Fruit fly (Drosophila melanogaster) Kc167 (cell line): ENCODE measurements around the gene scrt.

Experiments used
- Myc ChIP-seq: fragments of >200 bp; optimal IDR thresholded peaks from 2 replicates; lab custom pipeline; 2017; ENCODE audit warnings: missing external identifiers
- Sin3A ChIP-seq: fragments of >200 bp; optimal IDR thresholded peaks from 2 replicates; lab custom pipeline; 2018; ENCODE audit warnings: missing external identifiers

dm6 chr3L:3935567-3936207 lies 48.0 kb upstream of the scrt start, which contains the start of gene Eip63F-1:
- TF ChIP-seq Sin3A (lab: Kevin White, UChicago), result no peak
- no peak for TF ChIP-seq Myc (lab: Kevin White, UChicago)
